Worm (Caenorhabditis elegans): ENCODE measurements around the gene frpr-8.

frpr-8 gene

ce11 chrX:8750660-8751059 lies 53.0 kb downstream of the frpr-8 start, which contains the start of gene asns-2:
asns-2 (minus strand) TSS chrX:8750941.
- TF ChIP-seq vab-15 (tag; optimal IDR thresholded peaks at IDR 0.05) = no peak
- no peak for TF ChIP-seq pax-3 (tag; optimal IDR thresholded peaks at IDR 0.05)
